Worm (Caenorhabditis elegans) whole organism, young adult: ENCODE data around the gene pqn-41.

Source experiments
- B0019.2 ChIP-seq: fragments of 200-800 bp; sonication (Bioruptor generic); conservative IDR thresholded peaks from 2 replicates; pipeline ENCODE4 v1.3.6; 2022; ENCODE audit warnings: missing genetic modification reagents, missing genetic modification characterization, missing compliant biosample characterization
- B0261.1 ChIP-seq: sonication (generic microtip); optimal IDR thresholded peaks from 2 replicates; lab custom pipeline; 2016; ENCODE audit warnings: mild to moderate bottlenecking, missing genetic modification characterization, moderate library complexity, missing compliant biosample characterization
- C06A6.2 ChIP-seq: fragments of 200-800 bp; sonication (Bioruptor generic); conservative IDR thresholded peaks from 2 replicates; pipeline ENCODE4 v1.3.6; 2022; ENCODE audit warnings: missing genetic modification characterization, missing compliant biosample characterization
- F10E7.11 ChIP-seq: sonication (generic microtip); optimal IDR thresholded peaks from 2 replicates; lab custom pipeline; 2017; ENCODE audit warnings: mild to moderate bottlenecking, missing genetic modification characterization, moderate library complexity, missing compliant biosample characterization
- F22D6.2 ChIP-seq: sonication (generic microtip); optimal IDR thresholded peaks from 2 replicates; lab custom pipeline; 2016; ENCODE audit warnings: mild to moderate bottlenecking, missing genetic modification characterization, missing compliant biosample characterization
- F37B4.10 ChIP-seq: fragments of 200-800 bp; sonication (Bioruptor generic); IDR thresholded peaks from 2 replicates; pipeline ENCODE4 v1.3.6; 2022; ENCODE audit warnings: missing genetic modification characterization, missing compliant biosample characterization
- F55B11.4 ChIP-seq: sonication (generic microtip); optimal IDR thresholded peaks from 2 replicates; lab custom pipeline; 2016; ENCODE audit warnings: missing compliant biosample characterization, missing genetic modification characterization, borderline replicate concordance; ENCODE audit not compliant: insufficient read depth
- K11D2.4 ChIP-seq: fragments of 200-800 bp; sonication (Bioruptor generic); IDR thresholded peaks from 2 replicates; pipeline ENCODE4 v1.3.6; 2022; ENCODE audit warnings: missing genetic modification reagents, missing genetic modification characterization, missing compliant biosample characterization
- K12H6.12 ChIP-seq: fragments of 200-800 bp; sonication (Bioruptor generic); optimal IDR thresholded peaks from 2 replicates; lab custom pipeline; 2018; ENCODE audit warnings: mild to moderate bottlenecking, missing genetic modification characterization, missing compliant biosample characterization
- T07F8.4 ChIP-seq: sonication (generic microtip); optimal IDR thresholded peaks from 2 replicates; lab custom pipeline; 2016; ENCODE audit warnings: mild to moderate bottlenecking, missing genetic modification characterization, moderate library complexity, missing compliant biosample characterization
- Y53G8AR.9 ChIP-seq: fragments of 200-800 bp; sonication (Bioruptor generic); conservative IDR thresholded peaks from 2 replicates; pipeline ENCODE4 v1.3.6; 2022; ENCODE audit warnings: missing genetic modification reagents, missing genetic modification characterization, missing compliant biosample characterization
- Y67H2A.10 ChIP-seq: fragments of 200-800 bp; sonication (Bioruptor generic); conservative IDR thresholded peaks from 2 replicates; pipeline ENCODE4 v1.3.6; 2022; ENCODE audit warnings: missing genetic modification reagents, missing genetic modification characterization, missing compliant biosample characterization
- Y95B8A.8 ChIP-seq: fragments of 200-800 bp; sonication (Bioruptor generic); IDR thresholded peaks from 2 replicates; pipeline ENCODE4 v1.3.6; 2022; ENCODE audit warnings: missing genetic modification reagents, missing genetic modification characterization, missing compliant biosample characterization
- atf-7 ChIP-seq: sonication (generic microtip); optimal IDR thresholded peaks from 2 replicates; lab custom pipeline; 2017; ENCODE audit warnings: mild to moderate bottlenecking, missing genetic modification characterization, missing compliant biosample characterization
- attf-5 ChIP-seq: fragments of 200-800 bp; sonication (Bioruptor generic); optimal IDR thresholded peaks from 2 replicates; lab custom pipeline; 2018; ENCODE audit warnings: mild to moderate bottlenecking, missing genetic modification characterization, missing compliant biosample characterization
- bed-1 ChIP-seq: fragments of 200-800 bp; sonication (Bioruptor generic); IDR thresholded peaks from 2 replicates; pipeline ENCODE4 v1.3.6; 2022; ENCODE audit warnings: missing genetic modification reagents, missing genetic modification characterization, missing compliant biosample characterization
- bed-2 ChIP-seq: fragments of 200-800 bp; sonication (Bioruptor generic); IDR thresholded peaks from 2 replicates; pipeline ENCODE4 v1.3.6; 2022; ENCODE audit warnings: missing genetic modification reagents, missing genetic modification characterization, missing compliant biosample characterization
- cebp-1 ChIP-seq, 2 experiments: fragments of 200-800 bp in 1 of 2; sonication (Bioruptor generic) in 1 of 2; sonication (generic microtip) in 1 of 2; IDR thresholded peaks in 1 of 2; optimal IDR thresholded peaks in 1 of 2; 2 replicates each; pipeline versions ENCODE4 v1.3.6 to Lab custom; 2017 to 2022; ENCODE audit warnings: missing compliant biosample characterization in 2 of 2, missing genetic modification characterization in 2 of 2, mild to moderate bottlenecking in 1 of 2, missing genetic modification reagents in 1 of 2, moderate library complexity in 1 of 2
- cebp-2 ChIP-seq: fragments of 200-800 bp; sonication (Bioruptor generic); IDR thresholded peaks from 2 replicates; pipeline ENCODE4 v1.3.6; 2022; ENCODE audit warnings: missing genetic modification characterization, missing compliant biosample characterization
- ceh-40 ChIP-seq: fragments of 200-800 bp; sonication (Bioruptor generic); IDR thresholded peaks from 2 replicates; pipeline ENCODE4 v1.3.6; 2022; ENCODE audit warnings: missing genetic modification characterization, missing compliant biosample characterization
- dox-1 ChIP-seq: fragments of 200-800 bp; sonication (Bioruptor generic); IDR thresholded peaks from 2 replicates; pipeline ENCODE4 v1.3.6; 2022; ENCODE audit warnings: missing genetic modification reagents, missing genetic modification characterization, missing compliant biosample characterization
- dpff-1 ChIP-seq: sonication (generic microtip); optimal IDR thresholded peaks from 2 replicates; lab custom pipeline; 2017; ENCODE audit warnings: mild to moderate bottlenecking, missing genetic modification characterization, missing compliant biosample characterization
- dpl-1 ChIP-seq: fragments of 150-350 bp; optimal IDR thresholded peaks from 2 replicates; lab custom pipeline; 2014; ENCODE audit warnings: missing biosample characterization, missing genetic modification reagents, missing genetic modification characterization
- egl-18 ChIP-seq: fragments of 200-800 bp; sonication (Bioruptor generic); IDR thresholded peaks from 2 replicates; pipeline ENCODE4 v1.3.6; 2022; ENCODE audit warnings: missing genetic modification reagents, missing genetic modification characterization, missing compliant biosample characterization
- hmg-1.2 ChIP-seq: fragments of 200-800 bp; sonication (Bioruptor generic); IDR thresholded peaks from 2 replicates; pipeline ENCODE4 v1.3.6; 2022; ENCODE audit warnings: missing genetic modification reagents, missing genetic modification characterization, missing compliant biosample characterization
- hrde-1 ChIP-seq: sonication (generic microtip); optimal IDR thresholded peaks from 2 replicates; lab custom pipeline; 2016; ENCODE audit warnings: missing genetic modification characterization, mild to moderate bottlenecking, missing compliant biosample characterization, moderate library complexity, missing genotype, missing genetic modification reagents, borderline replicate concordance
- lag-1 ChIP-seq: fragments of 200-800 bp; sonication (Bioruptor generic); IDR thresholded peaks from 2 replicates; pipeline ENCODE4 v1.3.6; 2022; ENCODE audit warnings: missing genetic modification reagents, missing genetic modification characterization, missing compliant biosample characterization
- let-526 ChIP-seq: fragments of 200-800 bp; sonication (Bioruptor generic); IDR thresholded peaks from 2 replicates; pipeline ENCODE4 v1.3.6; 2022; ENCODE audit warnings: missing genetic modification reagents, missing genetic modification characterization, missing compliant biosample characterization
- lin-40 ChIP-seq: sonication (generic microtip); optimal IDR thresholded peaks from 2 replicates; lab custom pipeline; 2016; ENCODE audit warnings: missing genetic modification characterization, mild to moderate bottlenecking, missing compliant biosample characterization, missing genotype, missing genetic modification reagents
- lir-1 ChIP-seq: fragments of 200-800 bp; sonication (Bioruptor generic); conservative IDR thresholded peaks from 2 replicates; pipeline ENCODE4 v1.3.6; 2022; ENCODE audit warnings: missing genetic modification reagents, missing genetic modification characterization, missing compliant biosample characterization
- lsl-1 ChIP-seq: fragments of 200-800 bp; sonication (Bioruptor generic); optimal IDR thresholded peaks from 2 replicates; lab custom pipeline; 2018; ENCODE audit warnings: mild to moderate bottlenecking, missing genetic modification characterization, moderate library complexity, missing compliant biosample characterization
- lsy-27 ChIP-seq: sonication (generic microtip); optimal IDR thresholded peaks from 2 replicates; lab custom pipeline; 2017; ENCODE audit warnings: missing genetic modification characterization, mild to moderate bottlenecking, missing compliant biosample characterization, antibody characterized with exemption, missing genotype, borderline replicate concordance; ENCODE audit not compliant: insufficient read depth
- madf-3 ChIP-seq: fragments of 200-800 bp; sonication (Bioruptor generic); IDR thresholded peaks from 2 replicates; pipeline ENCODE4 v1.3.6; 2022; ENCODE audit warnings: missing genetic modification reagents, missing genetic modification characterization, missing compliant biosample characterization
- mes-4 ChIP-seq: sonication (generic microtip); optimal IDR thresholded peaks from 2 replicates; lab custom pipeline; 2016; ENCODE audit warnings: missing genotype, missing genetic modification characterization, missing compliant biosample characterization
- nfya-1 ChIP-seq: sonication (generic microtip); optimal IDR thresholded peaks from 2 replicates; lab custom pipeline; 2017; ENCODE audit warnings: antibody characterized with exemption, missing compliant biosample characterization, missing genetic modification characterization, borderline replicate concordance; ENCODE audit not compliant: insufficient read depth
- nfya-2 ChIP-seq: fragments of 200-800 bp; sonication (Bioruptor generic); IDR thresholded peaks from 2 replicates; pipeline ENCODE4 v1.3.6; 2022; ENCODE audit warnings: missing genetic modification reagents, missing genetic modification characterization, missing compliant biosample characterization
- nhr-120 ChIP-seq: fragments of 200-800 bp; sonication (Bioruptor generic); IDR thresholded peaks from 2 replicates; pipeline ENCODE4 v1.3.6; 2022; ENCODE audit warnings: missing genetic modification characterization, missing compliant biosample characterization
- nhr-90 ChIP-seq: sonication (generic microtip); optimal IDR thresholded peaks from 2 replicates; lab custom pipeline; 2016; ENCODE audit warnings: missing genotype, mild to moderate bottlenecking, missing genetic modification characterization, missing compliant biosample characterization
- pha-4 ChIP-seq: fragments of 150-350 bp; sonication (generic microtip); optimal IDR thresholded peaks from 2 replicates; lab custom pipeline; 2014; ENCODE audit warnings: missing biosample characterization, missing genetic modification reagents, missing genetic modification characterization
- rec-8 ChIP-seq, 2 experiments: sonication (generic microtip); optimal IDR thresholded peaks; 2 replicates each; lab custom pipeline; 2016; ENCODE audit warnings: mild to moderate bottlenecking in 2 of 2, missing genetic modification characterization in 2 of 2, missing genetic modification reagents in 2 of 2, missing genotype in 2 of 2, missing biosample characterization in 1 of 2, missing compliant biosample characterization in 1 of 2, moderate library complexity in 1 of 2
- snpc-1.1 ChIP-seq: sonication (generic microtip); optimal IDR thresholded peaks from 2 replicates; lab custom pipeline; 2017; ENCODE audit warnings: missing genetic modification characterization, mild to moderate bottlenecking, missing compliant biosample characterization, antibody characterized with exemption, moderate library complexity, missing genotype, missing genetic modification reagents; ENCODE audit not compliant: insufficient read depth
- snpc-1.3 ChIP-seq: sonication (generic microtip); optimal IDR thresholded peaks from 2 replicates; lab custom pipeline; 2017; ENCODE audit warnings: missing genetic modification characterization, mild to moderate bottlenecking, missing compliant biosample characterization, antibody characterized with exemption, moderate library complexity, missing genotype, missing genetic modification reagents; ENCODE audit not compliant: insufficient read depth
- sptf-2 ChIP-seq: fragments of 200-800 bp; sonication (Bioruptor generic); optimal IDR thresholded peaks from 2 replicates; lab custom pipeline; 2018; ENCODE audit warnings: mild to moderate bottlenecking, missing genetic modification characterization, missing compliant biosample characterization
- tbp1 ChIP-seq: fragments of 200-800 bp; sonication (Bioruptor generic); optimal IDR thresholded peaks from 2 replicates; lab custom pipeline; 2018; ENCODE audit warnings: mild to moderate bottlenecking, missing genetic modification characterization, missing compliant biosample characterization
- tlf-1 ChIP-seq: fragments of 200-800 bp; sonication (Bioruptor generic); optimal IDR thresholded peaks from 2 replicates; lab custom pipeline; 2018; ENCODE audit warnings: mild to moderate bottlenecking, missing genetic modification characterization, missing compliant biosample characterization
- zfh-2 ChIP-seq: fragments of 200-800 bp; sonication (Bioruptor generic); conservative IDR thresholded peaks from 2 replicates; pipeline ENCODE4 v1.3.6; 2022; ENCODE audit warnings: missing genetic modification reagents, missing genetic modification characterization, missing compliant biosample characterization
- ztf-18 ChIP-seq: sonication (generic microtip); optimal IDR thresholded peaks from 2 replicates; lab custom pipeline; 2016; ENCODE audit warnings: missing genotype, mild to moderate bottlenecking, missing genetic modification characterization, missing compliant biosample characterization

Gene pqn-41

ce11 chrIII:1926456-1926855, 20.7 kb downstream of the pqn-41 start (continued):
- no peak for TF ChIP-seq B0261.1 (tag; lab: Kevin White, UChicago)
- TF ChIP-seq nhr-120 (GFP tag; lab: Robert Waterston, UW), result no peak
- peak; percentile 94 for TF ChIP-seq hmg-1.2 (GFP tag; lab: Robert Waterston, UW)
- TF ChIP-seq rec-8 (tag; optimal IDR thresholded peaks at IDR 0.05; lab: Kevin White, UChicago), result no peak
- no peak for TF ChIP-seq ztf-18 (tag; lab: Kevin White, UChicago)
- TF ChIP-seq bed-2 (GFP tag; lab: Robert Waterston, UW), result no peak
- peak; percentile 81; the same call in 1 of the 2 replicates for TF ChIP-seq lag-1 (GFP tag; lab: Robert Waterston, UW)
- no peak for TF ChIP-seq egl-18 (GFP tag; lab: Robert Waterston, UW)
- TF ChIP-seq F55B11.4, result no peak
- TF ChIP-seq nfya-2, result no peak
- no peak for TF ChIP-seq sptf-2 (GFP tag; lab: Kevin White, UChicago)
- peak; percentile 98 for TF ChIP-seq zfh-2 (GFP tag; lab: Robert Waterston, UW)
- no peak for TF ChIP-seq nfya-1
- TF ChIP-seq dpff-1 (tag; lab: Kevin White, UChicago), result no peak
- 0 out of 2 replicates have a peak, but pooled peaks have one; percentile 34 for TF ChIP-seq let-526
- TF ChIP-seq F10E7.11, result no peak
- peak; percentile 50; the same call in 1 of the 2 replicates for TF ChIP-seq Y95B8A.8 (GFP tag; lab: Robert Waterston, UW)
- TF ChIP-seq dpl-1 (GFP tag; lab: Kevin White, UChicago), result no peak
- TF ChIP-seq F37B4.10 (GFP tag; lab: Robert Waterston, UW), result no peak
- no peak for TF ChIP-seq B0019.2 (GFP tag; lab: Robert Waterston, UW)
- TF ChIP-seq cebp-1 (GFP tag; IDR thresholded peaks at IDR 0.05; lab: Robert Waterston, UW), result no peak
- TF ChIP-seq cebp-1 (tag; optimal IDR thresholded peaks at IDR 0.05; lab: Kevin White, UChicago), result peak; percentile 82
- TF ChIP-seq lsl-1 (GFP tag; lab: Kevin White, UChicago), result no peak
- TF ChIP-seq attf-5 (GFP tag; lab: Kevin White, UChicago), result peak; percentile 66
- TF ChIP-seq snpc-1.3 (tag; lab: Kevin White, UChicago), result no peak
- no peak for TF ChIP-seq hrde-1 (tag; lab: Kevin White, UChicago)
- TF ChIP-seq lin-40 (tag; lab: Kevin White, UChicago), result peak; percentile 95
- TF ChIP-seq T07F8.4 (tag; lab: Kevin White, UChicago), result no peak
- TF ChIP-seq ceh-40 (GFP tag; lab: Robert Waterston, UW), result no peak
- TF ChIP-seq nhr-90 (tag; lab: Kevin White, UChicago), result no peak
- peak; percentile 51 for TF ChIP-seq tbp1
- no peak for TF ChIP-seq Y67H2A.10 (GFP tag; lab: Robert Waterston, UW)
- TF ChIP-seq pha-4, result peak; percentile 79
- TF ChIP-seq tlf-1 (GFP tag; lab: Kevin White, UChicago), result peak; percentile 49
- no peak for TF ChIP-seq snpc-1.1 (tag; lab: Kevin White, UChicago)
- no peak for TF ChIP-seq madf-3 (GFP tag; lab: Robert Waterston, UW)
- no peak for TF ChIP-seq mes-4 (tag; lab: Kevin White, UChicago)
- TF ChIP-seq dox-1 (GFP tag; lab: Robert Waterston, UW), result peak; percentile 69
- TF ChIP-seq atf-7 (tag; lab: Kevin White, UChicago), result peak; percentile 86
- TF ChIP-seq Y53G8AR.9 (GFP tag; lab: Robert Waterston, UW), result peak; percentile 64; the same call in 1 of the 2 replicates
- TF ChIP-seq cebp-2 (GFP tag; lab: Robert Waterston, UW), result no peak
- peak; percentile 95 for TF ChIP-seq K11D2.4 (GFP tag; lab: Robert Waterston, UW)
- peak; percentile 49 for TF ChIP-seq K12H6.12 (tag; lab: Kevin White, UChicago)
- TF ChIP-seq C06A6.2 (GFP tag; lab: Robert Waterston, UW), result peak; percentile 91
- TF ChIP-seq F22D6.2 (tag; lab: Kevin White, UChicago), result peak; percentile 67
- TF ChIP-seq bed-1 (GFP tag; lab: Robert Waterston, UW), result no peak
- TF ChIP-seq lir-1 (GFP tag; lab: Robert Waterston, UW), result 0 out of 2 replicates have a peak, but pooled peaks have one; percentile 12
- no peak for TF ChIP-seq lsy-27 (tag; lab: Kevin White, UChicago)
